Worm (Caenorhabditis elegans) whole organism, L4 larva: ENCODE results near the gene C48B4.12.

Source experiments
- R02D3.7 ChIP-seq: fragments of 150-350 bp; sonication (generic microtip); optimal IDR thresholded peaks from 3 replicates; lab custom pipeline; 2014; ENCODE audit warnings: missing biosample characterization, missing genetic modification characterization
- ces-1 ChIP-seq: fragments of 150-350 bp; sonication (generic microtip); optimal IDR thresholded peaks from 4 replicates; lab custom pipeline; 2014; ENCODE audit warnings: missing biosample characterization, missing genetic modification reagents, missing genetic modification characterization
- duxl-1 ChIP-seq: sonication (generic microtip); optimal IDR thresholded peaks from 2 replicates; lab custom pipeline; 2016; ENCODE audit warnings: mild to moderate bottlenecking, missing genetic modification characterization, moderate library complexity, missing compliant biosample characterization; ENCODE audit not compliant: poor library complexity
- nhr-28 ChIP-seq: fragments of 150-350 bp; optimal IDR thresholded peaks from 2 replicates; lab custom pipeline; 2014; ENCODE audit warnings: missing biosample characterization, missing genetic modification characterization
- snpc-4 ChIP-seq: fragments of 150-350 bp; optimal IDR thresholded peaks from 2 replicates; lab custom pipeline; 2014; ENCODE audit warnings: missing biosample characterization, missing genetic modification characterization

DNA sequence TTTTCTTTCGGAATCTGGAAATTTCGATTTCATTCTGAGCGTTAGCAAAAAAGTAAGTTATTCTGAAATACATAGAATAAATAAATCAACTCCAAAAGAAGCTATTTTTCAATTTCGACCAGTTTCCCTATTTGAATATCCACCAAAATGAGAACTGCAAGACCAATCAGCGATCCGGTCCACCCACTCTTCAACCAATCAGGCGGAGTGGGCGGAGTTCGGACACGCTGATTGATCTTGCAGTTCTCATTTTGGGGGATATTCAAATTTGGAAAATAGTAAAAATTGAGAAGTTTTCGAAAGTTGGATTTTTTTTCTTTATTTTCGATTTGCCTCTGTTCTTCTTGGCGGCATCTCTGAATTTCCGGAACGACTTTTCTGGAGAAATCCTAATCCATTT, 26.3 kb upstream of the C48B4.12 start:
- TF ChIP-seq snpc-4 (tag; lab: Kevin White, UChicago) = no peak
- TF ChIP-seq ces-1 (GFP tag; lab: Kevin White, UChicago) = no peak
- TF ChIP-seq R02D3.7 (tag; lab: Kevin White, UChicago) = no peak
- no peak for TF ChIP-seq duxl-1
- TF ChIP-seq nhr-28 (tag; lab: Kevin White, UChicago) = no peak
